Worm (Caenorhabditis elegans) whole organism, L4 larva: Measurements from ENCODE around the gene F21C10.3.

ENCODE experiments used
- F10B5.3 ChIP-seq: sonication (generic microtip); optimal IDR thresholded peaks from 2 replicates; lab custom pipeline; 2016; ENCODE audit warnings: mild to moderate bottlenecking, missing genetic modification characterization, missing compliant biosample characterization
- F26F4.8 ChIP-seq: fragments of 200-800 bp; sonication (Bioruptor generic); conservative IDR thresholded peaks from 2 replicates; pipeline ENCODE4 v1.3.6; 2022; ENCODE audit warnings: missing genetic modification characterization, missing compliant biosample characterization
- F44E2.7 ChIP-seq: fragments of 200-800 bp; sonication (Bioruptor generic); IDR thresholded peaks from 2 replicates; pipeline ENCODE4 v2.1.2; 2022; ENCODE audit warnings: missing genetic modification characterization, missing compliant biosample characterization
- F49E8.2 ChIP-seq: sonication (generic microtip); optimal IDR thresholded peaks from 2 replicates; lab custom pipeline; 2016; ENCODE audit warnings: missing compliant biosample characterization, mild to moderate bottlenecking, missing genetic modification characterization, borderline replicate concordance
- R02D3.7 ChIP-seq: fragments of 150-350 bp; sonication (generic microtip); optimal IDR thresholded peaks from 3 replicates; lab custom pipeline; 2014; ENCODE audit warnings: missing biosample characterization, missing genetic modification characterization
- T20F7.1 ChIP-seq: fragments of 200-800 bp; sonication (Bioruptor generic); optimal IDR thresholded peaks from 2 replicates; lab custom pipeline; 2018; ENCODE audit warnings: mild to moderate bottlenecking, missing genetic modification characterization, missing compliant biosample characterization
- Y48G9A.11 ChIP-seq: fragments of 200-800 bp; sonication (Bioruptor generic); IDR thresholded peaks from 2 replicates; pipeline ENCODE4 v1.3.6; 2022; ENCODE audit warnings: missing genetic modification reagents, missing genetic modification characterization, missing compliant biosample characterization
- Y5F2A.4 ChIP-seq: fragments of 200-800 bp; sonication (Bioruptor generic); optimal IDR thresholded peaks from 2 replicates; lab custom pipeline; 2018; ENCODE audit warnings: mild to moderate bottlenecking, missing genetic modification characterization, missing compliant biosample characterization
- aha-1 ChIP-seq: fragments of 150-350 bp; peaks from one replicate; lab custom pipeline; 2014; ENCODE audit warnings: missing biosample characterization, missing genetic modification characterization
- aly-2 ChIP-seq: sonication (generic microtip); optimal IDR thresholded peaks from 2 replicates; lab custom pipeline; 2018; ENCODE audit warnings: missing biosample characterization, missing genetic modification characterization
- arid-1 ChIP-seq: fragments of 200-800 bp; sonication (Bioruptor generic); conservative IDR thresholded peaks from 2 replicates; pipeline ENCODE4 v1.3.6; 2022; ENCODE audit warnings: missing genetic modification reagents, missing genetic modification characterization, missing compliant biosample characterization
- ceh-44 ChIP-seq: fragments of 200-800 bp; sonication (Bioruptor generic); IDR thresholded peaks from 2 replicates; pipeline ENCODE4 v1.3.6; 2022; ENCODE audit warnings: missing genetic modification reagents, missing genetic modification characterization, missing compliant biosample characterization
- ceh-82 ChIP-seq: sonication (generic microtip); optimal IDR thresholded peaks from 2 replicates; lab custom pipeline; 2017; ENCODE audit warnings: missing biosample characterization, missing genetic modification characterization
- ces-1 ChIP-seq: fragments of 150-350 bp; sonication (generic microtip); optimal IDR thresholded peaks from 4 replicates; lab custom pipeline; 2014; ENCODE audit warnings: missing biosample characterization, missing genetic modification reagents, missing genetic modification characterization
- daf-16 ChIP-seq, 3 experiments: sonication (generic microtip); optimal IDR thresholded peaks; 2 replicates each; lab custom pipeline; 2016 to 2017; ENCODE audit warnings: missing genetic modification characterization in 3 of 3, missing genetic modification reagents in 3 of 3, mild to moderate bottlenecking in 2 of 3, missing compliant biosample characterization in 2 of 3, missing biosample characterization in 1 of 3, moderate library complexity in 1 of 3
- daf-19 ChIP-seq: fragments of 200-800 bp; sonication (Bioruptor generic); conservative IDR thresholded peaks from 2 replicates; pipeline ENCODE4 v1.3.6; 2022; ENCODE audit warnings: missing genetic modification characterization, missing compliant biosample characterization
- dmd-6 ChIP-seq: fragments of 200-800 bp; sonication (Bioruptor generic); IDR thresholded peaks from 2 replicates; pipeline ENCODE4 v1.3.6; 2022; ENCODE audit warnings: missing genetic modification reagents, missing genetic modification characterization, missing compliant biosample characterization
- dmd-9 ChIP-seq: fragments of 200-800 bp; sonication (Bioruptor generic); IDR thresholded peaks from 2 replicates; pipeline ENCODE4 v1.3.6; 2022; ENCODE audit warnings: missing genetic modification reagents, missing genetic modification characterization, missing compliant biosample characterization
- dpl-1 ChIP-seq: fragments of 150-350 bp; optimal IDR thresholded peaks from 2 replicates; lab custom pipeline; 2014; ENCODE audit warnings: missing biosample characterization, missing genetic modification reagents, missing genetic modification characterization
- dve-1 ChIP-seq: sonication (generic microtip); optimal IDR thresholded peaks from 2 replicates; lab custom pipeline; 2017; ENCODE audit warnings: antibody characterized with exemption, mild to moderate bottlenecking, missing genetic modification characterization, missing compliant biosample characterization; ENCODE audit not compliant: insufficient read depth
- hif-1 ChIP-seq, 2 experiments: sonication (generic microtip); optimal IDR thresholded peaks; 2 replicates each; lab custom pipeline; 2016 to 2017; ENCODE audit warnings: missing compliant biosample characterization in 2 of 2, missing genetic modification characterization in 2 of 2, missing genetic modification reagents in 2 of 2, missing genotype in 2 of 2, mild to moderate bottlenecking in 1 of 2
- lin-15B ChIP-seq: fragments of 150-350 bp; sonication (generic microtip); optimal IDR thresholded peaks from 3 replicates; lab custom pipeline; 2014; ENCODE audit warnings: missing biosample characterization, missing genetic modification characterization
- lir-3 ChIP-seq: sonication (generic microtip); optimal IDR thresholded peaks from 2 replicates; lab custom pipeline; 2016; ENCODE audit warnings: mild to moderate bottlenecking, missing genetic modification characterization, missing compliant biosample characterization
- madf-5 ChIP-seq, 2 experiments: fragments of 200-800 bp; sonication (Bioruptor generic); IDR thresholded peaks; 2 replicates each; pipeline ENCODE4 v1.3.6; 2022; ENCODE audit warnings: missing compliant biosample characterization in 2 of 2, missing genetic modification characterization in 2 of 2
- mep-1 ChIP-seq: fragments of 150-350 bp; sonication (generic microtip); optimal IDR thresholded peaks from 3 replicates; lab custom pipeline; 2014; ENCODE audit warnings: missing biosample characterization, missing genetic modification characterization
- mes-2 ChIP-seq: sonication (generic microtip); optimal IDR thresholded peaks from 2 replicates; lab custom pipeline; 2016; ENCODE audit warnings: missing genotype, mild to moderate bottlenecking, missing genetic modification characterization, missing compliant biosample characterization; ENCODE audit not compliant: poor library complexity, severe bottlenecking
- nhr-10 ChIP-seq: fragments of 150-350 bp; optimal IDR thresholded peaks from 2 replicates; lab custom pipeline; 2014; ENCODE audit warnings: missing biosample characterization, missing genetic modification characterization
- nhr-102 ChIP-seq: sonication (generic microtip); optimal IDR thresholded peaks from 2 replicates; lab custom pipeline; 2016; ENCODE audit warnings: mild to moderate bottlenecking, missing genetic modification characterization, moderate library complexity, missing compliant biosample characterization
- nhr-11 ChIP-seq: fragments of 150-350 bp; optimal IDR thresholded peaks from 2 replicates; lab custom pipeline; 2014; ENCODE audit warnings: missing biosample characterization, missing genetic modification characterization
- nhr-25 ChIP-seq: sonication (generic microtip); optimal IDR thresholded peaks from 2 replicates; lab custom pipeline; 2017; ENCODE audit warnings: missing genetic modification characterization, mild to moderate bottlenecking, missing compliant biosample characterization, antibody characterized with exemption, moderate library complexity, borderline replicate concordance; ENCODE audit not compliant: insufficient read depth
- nhr-28 ChIP-seq: fragments of 150-350 bp; optimal IDR thresholded peaks from 2 replicates; lab custom pipeline; 2014; ENCODE audit warnings: missing biosample characterization, missing genetic modification characterization
- nhr-48 ChIP-seq: sonication (generic microtip); optimal IDR thresholded peaks from 2 replicates; lab custom pipeline; 2016; ENCODE audit warnings: mild to moderate bottlenecking, missing genetic modification characterization, missing compliant biosample characterization
- saeg-2 ChIP-seq: fragments of 200-800 bp; sonication (Bioruptor generic); IDR thresholded peaks from 2 replicates; pipeline ENCODE4 v1.3.6; 2022; ENCODE audit warnings: missing genetic modification reagents, missing genetic modification characterization, missing compliant biosample characterization
- set-16 ChIP-seq: fragments of 200-800 bp; sonication (Bioruptor generic); IDR thresholded peaks from 2 replicates; pipeline ENCODE4 v1.3.6; 2022; ENCODE audit warnings: missing genetic modification reagents, missing genetic modification characterization, missing compliant biosample characterization
- snpc-4 ChIP-seq: fragments of 150-350 bp; optimal IDR thresholded peaks from 2 replicates; lab custom pipeline; 2014; ENCODE audit warnings: missing biosample characterization, missing genetic modification characterization
- spr-1 ChIP-seq: sonication (generic microtip); optimal IDR thresholded peaks from 2 replicates; lab custom pipeline; 2016; ENCODE audit warnings: mild to moderate bottlenecking, missing genetic modification characterization, missing compliant biosample characterization
- spr-3 ChIP-seq: fragments of 200-800 bp; sonication (Bioruptor generic); optimal IDR thresholded peaks from 2 replicates; lab custom pipeline; 2018; ENCODE audit warnings: mild to moderate bottlenecking, missing genetic modification characterization, missing compliant biosample characterization
- tag-97 ChIP-seq: fragments of 200-800 bp; sonication (Bioruptor generic); IDR thresholded peaks from 2 replicates; pipeline ENCODE4 v1.3.6; 2022; ENCODE audit warnings: missing genetic modification characterization, missing compliant biosample characterization
- tra-1 ChIP-seq: fragments of 200-800 bp; sonication (Bioruptor generic); IDR thresholded peaks from 2 replicates; pipeline ENCODE4 v1.3.6; 2022; ENCODE audit warnings: missing genetic modification reagents, missing genetic modification characterization, missing compliant biosample characterization
- unc-62 ChIP-seq, 3 experiments: fragments of 150-350 bp in 1 of 3; sonication (generic microtip); optimal IDR thresholded peaks in 2 of 3; peaks in 1 of 3; 1 replicate in 1 of 3; 2 replicates in 2 of 3; lab custom pipeline; 2014 to 2017; ENCODE audit warnings: missing biosample characterization in 3 of 3, missing genetic modification characterization in 3 of 3, missing genetic modification reagents in 3 of 3, missing genotype in 1 of 3
- zag-1 ChIP-seq: fragments of 150-350 bp; optimal IDR thresholded peaks from 2 replicates; lab custom pipeline; 2014; ENCODE audit warnings: missing biosample characterization, missing genetic modification characterization
- zfp-2 ChIP-seq: sonication (generic microtip); optimal IDR thresholded peaks from 2 replicates; lab custom pipeline; 2016; ENCODE audit warnings: mild to moderate bottlenecking, missing genetic modification characterization, missing compliant biosample characterization
- ztf-11 ChIP-seq: fragments of 150-350 bp; optimal IDR thresholded peaks from 2 replicates; lab custom pipeline; 2014; ENCODE audit warnings: missing biosample characterization, missing genetic modification characterization
- ztf-7 ChIP-seq: fragments of 150-350 bp; optimal IDR thresholded peaks from 2 replicates; lab custom pipeline; 2014; ENCODE audit warnings: missing biosample characterization, missing genetic modification characterization

The F21C10.3 gene

DNA sequence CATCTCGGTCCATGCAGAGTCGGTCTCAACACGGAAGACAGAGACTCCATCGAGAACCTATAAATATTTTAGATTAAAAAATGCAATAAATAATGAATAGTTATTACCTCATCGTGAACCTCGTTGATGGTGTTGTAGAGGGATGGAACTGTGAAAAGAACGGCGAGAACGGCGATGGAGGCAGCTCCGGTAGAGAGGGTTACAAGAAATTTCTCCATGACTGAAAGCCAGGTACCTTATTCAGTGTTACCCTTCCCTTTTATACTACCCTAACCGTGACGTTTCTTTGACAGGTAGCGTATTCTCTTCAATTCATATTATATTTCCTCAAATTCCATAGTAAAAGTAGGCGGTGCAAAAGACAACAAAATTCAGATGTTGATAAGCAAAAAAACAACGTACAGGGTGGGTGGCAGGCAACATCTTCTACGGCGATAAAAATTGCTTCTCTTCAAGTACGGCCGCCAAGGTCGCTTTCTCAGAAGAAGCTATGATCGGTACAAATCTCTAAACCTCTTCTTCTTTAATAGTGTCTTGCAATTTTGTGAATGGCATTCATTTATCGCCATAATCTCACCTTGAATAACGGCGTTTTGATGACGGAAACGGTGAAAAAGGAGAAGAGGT lies 37.3 kb downstream of the F21C10.3 start, which contains the start of gene col-10 (continued):
- TF ChIP-seq lin-15B (tag; lab: Kevin White, UChicago) (no peak), snpc-4 (tag; lab: Kevin White, UChicago) (no peak), saeg-2 (no peak), madf-5 (GFP tag; IDR thresholded peaks at IDR 0.05; lab: Robert Waterston, UW) (no peak), R02D3.7 (no peak), dmd-9 (GFP tag; lab: Robert Waterston, UW) (no peak), F26F4.8 (GFP tag; lab: Robert Waterston, UW) (no peak), ceh-44 (GFP tag; lab: Robert Waterston, UW) (no peak), unc-62 (GFP tag; optimal IDR thresholded peaks at IDR 0.05 in 1 of 2; lab: Kevin White, UChicago) (peak in 1 of 2 experiments; percentile 66), unc-62 (tag; optimal IDR thresholded peaks at IDR 0.05; lab: Kevin White, UChicago) (no peak), dpl-1 (GFP tag; lab: Kevin White, UChicago) (no peak), aly-2 (tag; lab: Kevin White, UChicago) (no peak), T20F7.1 (GFP tag; lab: Kevin White, UChicago) (no peak), nhr-25 (tag; lab: Kevin White, UChicago) (peak; percentile 76), lir-3 (tag; lab: Kevin White, UChicago) (no peak), mes-2 (no peak), tra-1 (GFP tag; lab: Robert Waterston, UW) (no peak), F10B5.3 (no peak), daf-16 (GFP tag; optimal IDR thresholded peaks at IDR 0.05; lab: Kevin White, UChicago) (no peak), daf-16 (tag; optimal IDR thresholded peaks at IDR 0.05; lab: Kevin White, UChicago) (no peak), hif-1 (tag; optimal IDR thresholded peaks at IDR 0.05; lab: Kevin White, UChicago) (no peak), F49E8.2 (tag; lab: Kevin White, UChicago) (no peak), tag-97 (GFP tag; lab: Robert Waterston, UW) (no peak), ces-1 (GFP tag; lab: Kevin White, UChicago) (no peak), nhr-10 (tag; lab: Kevin White, UChicago) (no peak), spr-3 (no peak), mep-1 (peak; percentile 3), daf-19 (GFP tag; lab: Robert Waterston, UW) (no peak), spr-1 (tag; lab: Kevin White, UChicago) (no peak), nhr-102 (tag; lab: Kevin White, UChicago) (no peak), zfp-2 (tag; lab: Kevin White, UChicago) (no peak)

ce11 chrV:9166306-9166705 lies 38.4 kb downstream of the F21C10.3 start:
- TF ChIP-seq ceh-82 (tag; lab: Kevin White, UChicago) (no peak), nhr-48 (no peak), set-16 (no peak), arid-1 (GFP tag; lab: Robert Waterston, UW) (no peak), nhr-11 (tag; lab: Kevin White, UChicago) (no peak), ztf-7 (tag; lab: Kevin White, UChicago) (no peak), ztf-11 (tag; lab: Kevin White, UChicago) (no peak), Y5F2A.4 (no peak), zag-1 (tag; lab: Kevin White, UChicago) (no peak), dmd-6 (GFP tag; lab: Robert Waterston, UW) (no peak), nhr-28 (tag; lab: Kevin White, UChicago) (peak; percentile 19), ceh-44 (GFP tag; lab: Robert Waterston, UW) (no peak), F44E2.7 (GFP tag; lab: Robert Waterston, UW) (no peak), dve-1 (tag; lab: Kevin White, UChicago) (no peak), nhr-25 (tag; lab: Kevin White, UChicago) (peak; percentile 13), Y48G9A.11 (GFP tag; lab: Robert Waterston, UW) (no peak), daf-19 (GFP tag; lab: Robert Waterston, UW) (no peak), tra-1 (GFP tag; lab: Robert Waterston, UW) (no peak), spr-3 (no peak), aha-1 (peak; percentile 22), R02D3.7 (no peak), unc-62 (GFP tag; optimal IDR thresholded peaks at IDR 0.05 in 1 of 2; lab: Kevin White, UChicago) (peak in 1 of 2 experiments; percentile 89), unc-62 (tag; optimal IDR thresholded peaks at IDR 0.05; lab: Kevin White, UChicago) (no peak)
